Worm (Caenorhabditis elegans): Measurements from ENCODE around the gene rgs-9.

ce11 chrX:1909353-1909752 is 5.7 kb upstream of the rgs-9 start:
- TF ChIP-seq unc-62 (GFP tag; optimal IDR thresholded peaks at IDR 0.05) (no peak), F57A8.1 (GFP tag; optimal IDR thresholded peaks at IDR 0.05) (no peak), Y56A3A.18 (GFP tag; IDR thresholded peaks at IDR 0.05) (peak; percentile 96), ama-1 (optimal IDR thresholded peaks at IDR 0.05) (no peak), ama-1 (GFP tag; optimal IDR thresholded peaks at IDR 0.05) (no peak), ets-4 (GFP tag; optimal IDR thresholded peaks at IDR 0.05) (peak; percentile 40), F10E7.11 (tag; optimal IDR thresholded peaks at IDR 0.05) (peak; percentile 42), dox-1 (GFP tag; IDR thresholded peaks at IDR 0.05) (peak; percentile 97)

All from whole organism, young adult.